Fruit fly (Drosophila melanogaster) whole organism, pupa: Measurements from ENCODE around the gene CG12607.

Experiments used
- CG10348 ChIP-seq: fragments of 200-800 bp; sonication (Bioruptor generic); IDR thresholded peaks from 2 replicates; pipeline ENCODE4 v1.3.6; 2022; ENCODE audit warnings: missing biosample characterization, missing genetic modification characterization
- CG13204 ChIP-seq: fragments of 200-800 bp; sonication (Bioruptor generic); optimal IDR thresholded peaks from 2 replicates; lab custom pipeline; 2018; ENCODE audit warnings: missing biosample characterization, mild to moderate bottlenecking, missing genetic modification characterization, moderate library complexity
- CG14655 ChIP-seq: fragments of 200-800 bp; sonication (Bioruptor generic); optimal IDR thresholded peaks from 3 replicates; lab custom pipeline; 2017; ENCODE audit warnings: mild to moderate bottlenecking, missing biosample characterization, missing genetic modification reagents, missing genetic modification characterization
- CG15710 ChIP-seq: fragments of 200-800 bp; sonication (Bioruptor generic); optimal IDR thresholded peaks from 2 replicates; lab custom pipeline; 2018; ENCODE audit warnings: missing biosample characterization, mild to moderate bottlenecking, missing genetic modification characterization, moderate library complexity
- CG17806 ChIP-seq: fragments of 200-800 bp; sonication (Bioruptor generic); optimal IDR thresholded peaks from 2 replicates; lab custom pipeline; 2018; ENCODE audit warnings: missing biosample characterization, mild to moderate bottlenecking, missing genetic modification characterization, moderate library complexity
- CG8159 ChIP-seq: fragments of 200-800 bp; sonication (Bioruptor generic); optimal IDR thresholded peaks from 3 replicates; lab custom pipeline; 2018; ENCODE audit warnings: missing biosample characterization, mild to moderate bottlenecking, missing genetic modification characterization, moderate library complexity
- gl ChIP-seq: fragments of 200-800 bp; sonication (Bioruptor generic); optimal IDR thresholded peaks from 2 replicates; lab custom pipeline; 2018; ENCODE audit warnings: missing biosample characterization, mild to moderate bottlenecking, missing genetic modification characterization

DNA sequence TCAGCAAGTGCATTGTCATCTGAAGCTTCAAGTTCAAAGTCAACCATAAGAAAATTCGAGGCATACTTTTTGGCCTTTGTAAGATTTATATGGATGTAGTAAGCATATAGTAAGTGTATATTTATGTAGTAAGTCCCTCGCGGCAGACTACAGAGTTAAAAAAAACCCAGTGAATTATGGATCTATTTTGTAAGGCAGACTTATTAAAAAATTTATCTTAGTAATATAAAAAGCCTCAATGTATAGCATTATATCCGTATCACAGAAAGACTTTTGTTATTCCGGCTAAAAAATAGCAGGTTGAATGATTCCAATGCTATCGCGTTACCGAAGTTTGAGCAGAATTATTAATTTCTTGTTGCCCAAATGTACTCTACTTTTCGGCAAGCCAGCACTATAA lies 38.2 kb downstream of the CG12607 start:
- TF ChIP-seq CG13204 (GFP tag; lab: Kevin White, UChicago), result no peak
- TF ChIP-seq gl (tag; lab: Kevin White, UChicago), result no peak
- TF ChIP-seq CG17806 (tag; lab: Kevin White, UChicago), result no peak
- TF ChIP-seq CG15710 (tag; lab: Kevin White, UChicago), result no peak
- TF ChIP-seq CG14655, result no peak
- TF ChIP-seq CG8159 (tag; lab: Kevin White, UChicago), result no peak
- no peak for TF ChIP-seq CG10348 (GFP tag; lab: Robert Waterston, UW)
